Fruit fly (Drosophila melanogaster) whole organism, embryonic: ENCODE results near the gene JMJD4.
A peak's percentile ranks its signal among the peaks of the same experiment; 100 is the strongest.

Experiments used
- Abd-B ChIP-seq: fragments of 200-800 bp; sonication (Bioruptor generic); optimal IDR thresholded peaks from 2 replicates; lab custom pipeline; 2018; ENCODE audit warnings: missing biosample characterization, mild to moderate bottlenecking, missing genetic modification characterization, moderate library complexity
- Atf3 ChIP-seq: fragments of 200-800 bp; sonication (Bioruptor generic); optimal IDR thresholded peaks from 3 replicates; lab custom pipeline; 2016; ENCODE audit warnings: missing biosample characterization, missing genetic modification characterization
- CG10321 ChIP-seq: fragments of 200-800 bp; sonication (Bioruptor generic); IDR thresholded peaks from 2 replicates; pipeline ENCODE4 v1.3.6; 2022; ENCODE audit warnings: missing biosample characterization, missing genetic modification characterization
- CG10959 ChIP-seq: fragments of 200-800 bp; sonication (Bioruptor generic); IDR thresholded peaks from 2 replicates; pipeline ENCODE4 v1.3.6; 2022; ENCODE audit warnings: missing biosample characterization, missing genetic modification characterization
- CG11504 ChIP-seq: fragments of 200-800 bp; sonication (Bioruptor generic); optimal IDR thresholded peaks from 3 replicates; lab custom pipeline; 2019; ENCODE audit warnings: missing biosample characterization, mild to moderate bottlenecking, missing genetic modification characterization, moderate library complexity
- CG13287 ChIP-seq: fragments of 200-800 bp; sonication (Bioruptor generic); IDR thresholded peaks from 2 replicates; pipeline ENCODE4 v1.3.6; 2022; ENCODE audit warnings: missing biosample characterization, missing genetic modification characterization; ENCODE audit not compliant: partially characterized antibody
- CG14667 ChIP-seq: fragments of 200-800 bp; sonication (Bioruptor generic); IDR thresholded peaks from 2 replicates; pipeline ENCODE4 v1.3.6; 2022; ENCODE audit warnings: missing biosample characterization, missing genetic modification characterization
- CG1603 ChIP-seq: fragments of 200-800 bp; sonication (Bioruptor generic); optimal IDR thresholded peaks from 2 replicates; lab custom pipeline; 2019; ENCODE audit warnings: missing biosample characterization, mild to moderate bottlenecking, missing genetic modification characterization, moderate library complexity
- CG18262 ChIP-seq: fragments of 200-800 bp; optimal IDR thresholded peaks from 3 replicates; lab custom pipeline; 2019; ENCODE audit warnings: missing biosample characterization, mild to moderate bottlenecking, missing genetic modification characterization, moderate library complexity
- CG2116 ChIP-seq: fragments of 200-800 bp; sonication (Bioruptor generic); optimal IDR thresholded peaks from 3 replicates; lab custom pipeline; 2018; ENCODE audit warnings: missing biosample characterization, mild to moderate bottlenecking, missing genetic modification characterization
- CG2678 ChIP-seq: fragments of 200-800 bp; sonication (Bioruptor generic); optimal IDR thresholded peaks from 3 replicates; lab custom pipeline; 2019; ENCODE audit warnings: missing biosample characterization, mild to moderate bottlenecking, missing genetic modification characterization, moderate library complexity
- CG30020 ChIP-seq: fragments of 200-800 bp; optimal IDR thresholded peaks from 2 replicates; lab custom pipeline; 2019; ENCODE audit warnings: missing biosample characterization, mild to moderate bottlenecking, missing genetic modification characterization, moderate library complexity
- CG30403 ChIP-seq: fragments of 200-800 bp; sonication (Bioruptor generic); optimal IDR thresholded peaks from 3 replicates; lab custom pipeline; 2016; ENCODE audit warnings: missing biosample characterization, missing genetic modification characterization
- CG3163 ChIP-seq: fragments of 200-800 bp; sonication (Bioruptor generic); optimal IDR thresholded peaks from 3 replicates; lab custom pipeline; 2016; ENCODE audit warnings: missing biosample characterization, missing genetic modification characterization
- CG33213 ChIP-seq: fragments of 200-800 bp; sonication (Bioruptor generic); optimal IDR thresholded peaks from 3 replicates; lab custom pipeline; 2016; ENCODE audit warnings: missing biosample characterization, missing genetic modification characterization
- CG3407 ChIP-seq: fragments of 200-800 bp; sonication (Bioruptor generic); optimal IDR thresholded peaks from 2 replicates; lab custom pipeline; 2018; ENCODE audit warnings: missing biosample characterization, mild to moderate bottlenecking, missing genetic modification characterization
- CG3847 ChIP-seq: fragments of 200-800 bp; sonication (Bioruptor generic); IDR thresholded peaks from 2 replicates; pipeline ENCODE4 v1.3.6; 2022; ENCODE audit warnings: missing biosample characterization, missing genetic modification characterization
- CG4404 ChIP-seq: fragments of 200-800 bp; sonication (Bioruptor generic); IDR thresholded peaks from 2 replicates; pipeline ENCODE4 v1.3.6; 2022; ENCODE audit warnings: missing biosample characterization, missing genetic modification characterization
- CG6683 ChIP-seq: fragments of 200-800 bp; sonication (Bioruptor generic); optimal IDR thresholded peaks from 2 replicates; lab custom pipeline; 2017; ENCODE audit warnings: missing biosample characterization, mild to moderate bottlenecking, missing genetic modification characterization, missing genetic modification reagents
- Camta ChIP-seq: fragments of 200-800 bp; sonication (Bioruptor generic); optimal IDR thresholded peaks from 2 replicates; lab custom pipeline; 2016; ENCODE audit warnings: missing biosample characterization, missing genetic modification characterization
- Dp ChIP-seq: fragments of 200-800 bp; sonication (Bioruptor generic); optimal IDR thresholded peaks from 2 replicates; lab custom pipeline; 2018; ENCODE audit warnings: missing biosample characterization, mild to moderate bottlenecking, missing genetic modification characterization, moderate library complexity
- E2f2 ChIP-seq: fragments of 200-800 bp; sonication (Bioruptor generic); IDR thresholded peaks from 2 replicates; pipeline ENCODE4 v1.3.6; 2022; ENCODE audit warnings: missing biosample characterization, missing genetic modification characterization
- Ets65A ChIP-seq: fragments of 200-800 bp; sonication (Bioruptor generic); peaks from one replicate; lab custom pipeline; 2016; ENCODE audit warnings: missing biosample characterization, missing genetic modification characterization
- Ptx1 ChIP-seq: fragments of 200-800 bp; sonication (Bioruptor generic); IDR thresholded peaks from 2 replicates; pipeline ENCODE4 v1.3.6; 2022; ENCODE audit warnings: missing biosample characterization, missing genetic modification characterization
- Sry-δ ChIP-seq: fragments of 200-800 bp; sonication (Bioruptor generic); optimal IDR thresholded peaks from 2 replicates; lab custom pipeline; 2016; ENCODE audit warnings: missing biosample characterization, missing genetic modification characterization
- Trl ChIP-seq, 3 experiments: fragments of >200 bp in 2 of 3; fragments of 200-800 bp in 1 of 3; sonication (Bioruptor generic) in 1 of 3; optimal IDR thresholded peaks; 2 replicates in 1 of 3; 3 replicates in 2 of 3; lab custom pipeline; 2016 to 2017; ENCODE audit warnings: missing biosample characterization in 1 of 3, missing genetic modification characterization in 1 of 3
- Usf ChIP-seq: fragments of 200-800 bp; sonication (Bioruptor generic); optimal IDR thresholded peaks from 2 replicates; lab custom pipeline; 2017; ENCODE audit warnings: missing genotype, missing biosample characterization, missing genetic modification characterization
- YL-1 ChIP-seq: fragments of 200-800 bp; sonication (Bioruptor generic); optimal IDR thresholded peaks from 3 replicates; lab custom pipeline; 2017; ENCODE audit warnings: missing biosample characterization, mild to moderate bottlenecking, missing genetic modification characterization
- aop ChIP-seq: fragments of 200-800 bp; sonication (Bioruptor generic); IDR thresholded peaks from 2 replicates; pipeline ENCODE4 v1.3.6; 2022; ENCODE audit warnings: missing biosample characterization, missing genetic modification characterization
- dan ChIP-seq: fragments of 200-800 bp; sonication (Bioruptor generic); IDR thresholded peaks from 2 replicates; pipeline ENCODE4 v1.3.6; 2022; ENCODE audit warnings: missing biosample characterization, missing genetic modification characterization
- fru ChIP-seq: fragments of >200 bp; optimal IDR thresholded peaks from 2 replicates; lab custom pipeline; 2017
- hkb ChIP-seq, 2 experiments: fragments of 200-800 bp in 1 of 2; fragments of >200 bp in 1 of 2; sonication (Bioruptor generic) in 1 of 2; IDR thresholded peaks in 1 of 2; optimal IDR thresholded peaks in 1 of 2; 2 replicates each; pipeline versions ENCODE4 v1.3.6 to Lab custom; 2017 to 2022; ENCODE audit warnings: missing biosample characterization in 1 of 2, missing genetic modification characterization in 1 of 2
- hth ChIP-seq: fragments of >200 bp; optimal IDR thresholded peaks from 2 replicates; lab custom pipeline; 2017; ENCODE audit warnings: inconsistent platforms
- lmd ChIP-seq: fragments of 200-800 bp; sonication (Bioruptor generic); IDR thresholded peaks from 2 replicates; pipeline ENCODE4 v1.3.6; 2022; ENCODE audit warnings: missing biosample characterization, missing genetic modification characterization
- mld ChIP-seq: fragments of 200-800 bp; sonication (Bioruptor generic); IDR thresholded peaks from 3 replicates; pipeline ENCODE4 v1.3.6; 2022; ENCODE audit warnings: missing biosample characterization, missing genetic modification characterization; ENCODE audit not compliant: partially characterized antibody
- phol ChIP-seq: fragments of 200-800 bp; sonication (Bioruptor generic); optimal IDR thresholded peaks from 3 replicates; lab custom pipeline; 2018; ENCODE audit warnings: missing biosample characterization, mild to moderate bottlenecking, missing genetic modification characterization, moderate library complexity
- prd ChIP-seq, 3 experiments: fragments of >200 bp in 2 of 3; fragments of 200-800 bp in 1 of 3; sonication (Bioruptor generic) in 1 of 3; optimal IDR thresholded peaks in 2 of 3; IDR thresholded peaks in 1 of 3; 2 replicates in 2 of 3; 3 replicates in 1 of 3; pipeline versions ENCODE4 v1.3.6 to Lab custom; 2017 to 2022; ENCODE audit warnings: missing biosample characterization in 1 of 3, missing genetic modification characterization in 1 of 3
- pzg ChIP-seq: fragments of 200-800 bp; sonication (Bioruptor generic); optimal IDR thresholded peaks from 3 replicates; lab custom pipeline; 2018; ENCODE audit warnings: missing biosample characterization, mild to moderate bottlenecking, missing genetic modification characterization, moderate library complexity
- sd ChIP-seq: fragments of 200-800 bp; sonication (Bioruptor generic); optimal IDR thresholded peaks from 3 replicates; lab custom pipeline; 2018; ENCODE audit warnings: missing biosample characterization, mild to moderate bottlenecking, missing genetic modification characterization, moderate library complexity
- sima ChIP-seq: fragments of 200-800 bp; sonication (Bioruptor generic); optimal IDR thresholded peaks from 2 replicates; lab custom pipeline; 2016; ENCODE audit warnings: missing biosample characterization, missing genetic modification characterization
- sna ChIP-seq: fragments of 200-800 bp; sonication (Bioruptor generic); IDR thresholded peaks from 2 replicates; pipeline ENCODE4 v1.3.6; 2022; ENCODE audit warnings: missing biosample characterization, missing genetic modification characterization; ENCODE audit not compliant: partially characterized antibody
- trem ChIP-seq: fragments of 200-800 bp; optimal IDR thresholded peaks from 3 replicates; lab custom pipeline; 2019; ENCODE audit warnings: missing biosample characterization, mild to moderate bottlenecking, missing genetic modification characterization, moderate library complexity
- z ChIP-seq: fragments of 200-800 bp; sonication (Bioruptor generic); IDR thresholded peaks from 3 replicates; pipeline ENCODE4 v1.3.6; 2022; ENCODE audit warnings: missing biosample characterization, missing genetic modification characterization

The JMJD4 gene

dm6 chr2L:18158622-18159043 is 439 bp downstream of the JMJD4 start (continued):
- TF ChIP-seq trem (tag; lab: Kevin White, UChicago) (peak; percentile 45), phol (tag; lab: Kevin White, UChicago) (peak; percentile 44), Abd-B (GFP tag; lab: Kevin White, UChicago) (peak; percentile 27), Dp (GFP tag; lab: Kevin White, UChicago) (peak; percentile 48), CG11504 (tag; lab: Kevin White, UChicago) (peak; percentile 52), CG13287 (GFP tag; lab: Robert Waterston, UW) (peak; percentile 35; the same call in 1 of the 2 replicates), fru (no peak), CG33213 (GFP tag; lab: Kevin White, UChicago) (peak; percentile 4), YL-1 (GFP tag; lab: Kevin White, UChicago) (peak; percentile 4), CG2116 (GFP tag; lab: Kevin White, UChicago) (peak; percentile 0), CG1603 (tag; lab: Kevin White, UChicago) (peak; percentile 18), aop (GFP tag; lab: Robert Waterston, UW) (no peak), CG30020 (peak; percentile 13), pzg (GFP tag; lab: Kevin White, UChicago) (peak; percentile 72)
- TF ChIP-seq, all 482 proteins: peak for 36

- TF ChIP-seq CG3163 (GFP tag; lab: Kevin White, UChicago) (peak; percentile 66), prd (optimal IDR thresholded peaks at IDR 0.05; lab: Kevin White, UChicago) (no peak), prd (GFP tag; IDR thresholded peaks at IDR 0.05; lab: Robert Waterston, UW) (no peak), z (GFP tag; lab: Robert Waterston, UW) (peak; percentile 73), Atf3 (no peak), CG2678 (tag; lab: Kevin White, UChicago) (no peak), CG18262 (no peak), hth (lab: Kevin White, UChicago) (no peak), dan (GFP tag; lab: Robert Waterston, UW) (no peak), Ptx1 (no peak), CG14667 (GFP tag; lab: Robert Waterston, UW) (no peak), hkb (optimal IDR thresholded peaks at IDR 0.05; lab: Kevin White, UChicago) (no peak), hkb (GFP tag; IDR thresholded peaks at IDR 0.05; lab: Robert Waterston, UW) (no peak), CG3847 (GFP tag; lab: Robert Waterston, UW) (no peak), CG3407 (GFP tag; lab: Kevin White, UChicago) (no peak), Trl (optimal IDR thresholded peaks at IDR 0.05; lab: Kevin White, UChicago) (peak; percentile 7 to 27), Trl (GFP tag; optimal IDR thresholded peaks at IDR 0.05; lab: Kevin White, UChicago) (no peak), CG11504 (tag; lab: Kevin White, UChicago) (no peak), E2f2 (GFP tag; lab: Robert Waterston, UW) (no peak), CG30403 (GFP tag; lab: Kevin White, UChicago) (no peak), lmd (GFP tag; lab: Robert Waterston, UW) (no peak), CG6683 (GFP tag; lab: Kevin White, UChicago) (no peak), sna (no peak), CG10959 (GFP tag; lab: Robert Waterston, UW) (no peak), sima (GFP tag; lab: Kevin White, UChicago) (no peak), CG10321 (GFP tag; lab: Robert Waterston, UW) (no peak)
Measured at dm6 chr2L:18155877-18156276, 3.2 kb downstream of the JMJD4 start, which contains the start of gene CG5783. Gene CG5783, plus strand, starts transcription at chr2L:18156043.

dm6 chr2L:18154551-18154950 is 4.5 kb downstream of the JMJD4 start, which contains the start of gene CG15155:
Gene CG15155, plus strand, starts transcription at chr2L:18154851.
- TF ChIP-seq Usf (GFP tag; lab: Kevin White, UChicago) (no peak), mld (GFP tag; lab: Robert Waterston, UW) (no peak), Ets65A (GFP tag; lab: Kevin White, UChicago) (no peak), CG4404 (no peak), sd (tag; lab: Kevin White, UChicago) (no peak), Camta (GFP tag; lab: Kevin White, UChicago) (no peak), Sry-δ (GFP tag; lab: Kevin White, UChicago) (no peak), prd (optimal IDR thresholded peaks at IDR 0.05; lab: Kevin White, UChicago) (no peak), prd (GFP tag; IDR thresholded peaks at IDR 0.05; lab: Robert Waterston, UW) (no peak)
